Worm (Caenorhabditis elegans) whole organism, L4 larva: ENCODE results near the gene F59A6.3.

Experiments
- F49E8.2 ChIP-seq: sonication (generic microtip); optimal IDR thresholded peaks from 2 replicates; lab custom pipeline; 2016; ENCODE audit warnings: missing compliant biosample characterization, mild to moderate bottlenecking, missing genetic modification characterization, borderline replicate concordance
- ZK337.2 ChIP-seq: fragments of 200-800 bp; sonication (Bioruptor generic); IDR thresholded peaks from 2 replicates; pipeline ENCODE4 v1.3.6; 2022; ENCODE audit warnings: missing genetic modification reagents, missing genetic modification characterization, missing compliant biosample characterization
- ZK546.5 ChIP-seq, 2 experiments: sonication (generic microtip); optimal IDR thresholded peaks; 2 replicates each; lab custom pipeline; 2017; ENCODE audit warnings: missing biosample characterization in 2 of 2, missing genetic modification characterization in 2 of 2
- fos-1 ChIP-seq: fragments of 150-350 bp; optimal IDR thresholded peaks from 2 replicates; lab custom pipeline; 2014; ENCODE audit warnings: missing biosample characterization, missing genetic modification characterization
- hlh-30 ChIP-seq: sonication (generic microtip); optimal IDR thresholded peaks from 2 replicates; lab custom pipeline; 2017; ENCODE audit warnings: antibody characterized with exemption, mild to moderate bottlenecking, missing genetic modification characterization, missing compliant biosample characterization; ENCODE audit not compliant: insufficient read depth
- nhr-10 ChIP-seq: fragments of 150-350 bp; optimal IDR thresholded peaks from 2 replicates; lab custom pipeline; 2014; ENCODE audit warnings: missing biosample characterization, missing genetic modification characterization
- nhr-11 ChIP-seq: fragments of 150-350 bp; optimal IDR thresholded peaks from 2 replicates; lab custom pipeline; 2014; ENCODE audit warnings: missing biosample characterization, missing genetic modification characterization
- unc-39 ChIP-seq: sonication (generic microtip); optimal IDR thresholded peaks from 2 replicates; lab custom pipeline; 2017; ENCODE audit warnings: missing biosample characterization, missing genetic modification characterization
- ztf-11 ChIP-seq: fragments of 150-350 bp; optimal IDR thresholded peaks from 2 replicates; lab custom pipeline; 2014; ENCODE audit warnings: missing biosample characterization, missing genetic modification characterization

- no peak for TF ChIP-seq hlh-30 (tag; lab: Kevin White, UChicago)
- no peak for TF ChIP-seq ZK337.2 (GFP tag; lab: Robert Waterston, UW)
- TF ChIP-seq nhr-11 = peak; percentile 74
- no peak for TF ChIP-seq fos-1
- TF ChIP-seq nhr-10 (tag; lab: Kevin White, UChicago) = no peak
- TF ChIP-seq ztf-11 = no peak
- no peak for TF ChIP-seq F49E8.2 (tag; lab: Kevin White, UChicago)
- TF ChIP-seq unc-39 = no peak
- no peak for TF ChIP-seq ZK546.5 (tag; optimal IDR thresholded peaks at IDR 0.05; lab: Kevin White, UChicago)
Measured at ce11 chrII:4999122-4999521, 9.0 kb upstream of the F59A6.3 start, which contains the start of gene citk-2.
